Worm (Caenorhabditis elegans) whole organism, young adult: ENCODE results near the gene sdc-2.

Experiments used
- B0261.1 ChIP-seq: sonication (generic microtip); optimal IDR thresholded peaks from 2 replicates; lab custom pipeline; 2016; ENCODE audit warnings: mild to moderate bottlenecking, missing genetic modification characterization, moderate library complexity, missing compliant biosample characterization
- B0336.3 ChIP-seq: fragments of 200-800 bp; sonication (Bioruptor generic); IDR thresholded peaks from 2 replicates; pipeline ENCODE4 v1.3.6; 2022; ENCODE audit warnings: missing genetic modification characterization, missing compliant biosample characterization
- C06A6.2 ChIP-seq: fragments of 200-800 bp; sonication (Bioruptor generic); conservative IDR thresholded peaks from 2 replicates; pipeline ENCODE4 v1.3.6; 2022; ENCODE audit warnings: missing genetic modification characterization, missing compliant biosample characterization
- F10E7.11 ChIP-seq: sonication (generic microtip); optimal IDR thresholded peaks from 2 replicates; lab custom pipeline; 2017; ENCODE audit warnings: mild to moderate bottlenecking, missing genetic modification characterization, moderate library complexity, missing compliant biosample characterization
- F22D6.2 ChIP-seq: sonication (generic microtip); optimal IDR thresholded peaks from 2 replicates; lab custom pipeline; 2016; ENCODE audit warnings: mild to moderate bottlenecking, missing genetic modification characterization, missing compliant biosample characterization
- F33H1.4 ChIP-seq: fragments of 200-800 bp; sonication (Bioruptor generic); IDR thresholded peaks from 2 replicates; pipeline ENCODE4 v1.3.6; 2022; ENCODE audit warnings: missing genetic modification reagents, missing genetic modification characterization, missing compliant biosample characterization
- F49E8.2 ChIP-seq: sonication (generic microtip); optimal IDR thresholded peaks from 3 replicates; lab custom pipeline; 2017; ENCODE audit warnings: missing genetic modification characterization, mild to moderate bottlenecking, missing compliant biosample characterization, antibody characterized with exemption, moderate library complexity; ENCODE audit not compliant: insufficient read depth
- K12H6.12 ChIP-seq: fragments of 200-800 bp; sonication (Bioruptor generic); optimal IDR thresholded peaks from 2 replicates; lab custom pipeline; 2018; ENCODE audit warnings: mild to moderate bottlenecking, missing genetic modification characterization, missing compliant biosample characterization
- T26A5.8 ChIP-seq: sonication (generic microtip); optimal IDR thresholded peaks from 2 replicates; lab custom pipeline; 2016; ENCODE audit warnings: missing genetic modification characterization, missing compliant biosample characterization
- Y53F4B.3 ChIP-seq: fragments of 200-800 bp; sonication (Bioruptor generic); IDR thresholded peaks from 2 replicates; pipeline ENCODE4 v1.3.6; 2022; ENCODE audit warnings: missing genetic modification reagents, missing genetic modification characterization, missing compliant biosample characterization
- Y95B8A.8 ChIP-seq: fragments of 200-800 bp; sonication (Bioruptor generic); IDR thresholded peaks from 2 replicates; pipeline ENCODE4 v1.3.6; 2022; ENCODE audit warnings: missing genetic modification reagents, missing genetic modification characterization, missing compliant biosample characterization
- ZK185.1 ChIP-seq: sonication (generic microtip); optimal IDR thresholded peaks from 2 replicates; lab custom pipeline; 2016; ENCODE audit warnings: mild to moderate bottlenecking, missing genetic modification characterization, missing compliant biosample characterization; ENCODE audit not compliant: poor library complexity, severe bottlenecking
- akir-1 ChIP-seq: fragments of 200-800 bp; sonication (Bioruptor generic); optimal IDR thresholded peaks from 2 replicates; lab custom pipeline; 2018; ENCODE audit warnings: mild to moderate bottlenecking, missing genetic modification characterization, moderate library complexity, missing compliant biosample characterization
- aptf-3 ChIP-seq: fragments of 200-800 bp; sonication (Bioruptor generic); IDR thresholded peaks from 2 replicates; pipeline ENCODE4 v1.3.6; 2022; ENCODE audit warnings: missing genetic modification characterization, missing compliant biosample characterization
- attf-5 ChIP-seq: fragments of 200-800 bp; sonication (Bioruptor generic); optimal IDR thresholded peaks from 2 replicates; lab custom pipeline; 2018; ENCODE audit warnings: mild to moderate bottlenecking, missing genetic modification characterization, missing compliant biosample characterization
- ccch-3 ChIP-seq: fragments of 200-800 bp; sonication (Bioruptor generic); optimal IDR thresholded peaks from 2 replicates; lab custom pipeline; 2018; ENCODE audit warnings: mild to moderate bottlenecking, missing genetic modification characterization, missing compliant biosample characterization
- cebp-2 ChIP-seq: fragments of 200-800 bp; sonication (Bioruptor generic); IDR thresholded peaks from 2 replicates; pipeline ENCODE4 v1.3.6; 2022; ENCODE audit warnings: missing genetic modification characterization, missing compliant biosample characterization
- ceh-40 ChIP-seq: fragments of 200-800 bp; sonication (Bioruptor generic); IDR thresholded peaks from 2 replicates; pipeline ENCODE4 v1.3.6; 2022; ENCODE audit warnings: missing genetic modification characterization, missing compliant biosample characterization
- ceh-79 ChIP-seq: sonication (generic microtip); optimal IDR thresholded peaks from 2 replicates; lab custom pipeline; 2017; ENCODE audit warnings: mild to moderate bottlenecking, missing genetic modification characterization, missing compliant biosample characterization
- chd-7 ChIP-seq: sonication (generic microtip); optimal IDR thresholded peaks from 2 replicates; lab custom pipeline; 2016; ENCODE audit warnings: mild to moderate bottlenecking, missing genetic modification characterization, moderate library complexity, missing compliant biosample characterization
- dox-1 ChIP-seq: fragments of 200-800 bp; sonication (Bioruptor generic); IDR thresholded peaks from 2 replicates; pipeline ENCODE4 v1.3.6; 2022; ENCODE audit warnings: missing genetic modification reagents, missing genetic modification characterization, missing compliant biosample characterization
- dpff-1 ChIP-seq: sonication (generic microtip); optimal IDR thresholded peaks from 2 replicates; lab custom pipeline; 2017; ENCODE audit warnings: mild to moderate bottlenecking, missing genetic modification characterization, missing compliant biosample characterization
- egl-18 ChIP-seq: fragments of 200-800 bp; sonication (Bioruptor generic); IDR thresholded peaks from 2 replicates; pipeline ENCODE4 v1.3.6; 2022; ENCODE audit warnings: missing genetic modification reagents, missing genetic modification characterization, missing compliant biosample characterization
- fkh-3 ChIP-seq: sonication (generic microtip); optimal IDR thresholded peaks from 2 replicates; lab custom pipeline; 2016; ENCODE audit warnings: mild to moderate bottlenecking, missing genetic modification characterization, missing compliant biosample characterization
- hlh-12 ChIP-seq: sonication (generic microtip); optimal IDR thresholded peaks from 2 replicates; lab custom pipeline; 2016; ENCODE audit warnings: missing genetic modification characterization, missing compliant biosample characterization
- hlh-26 ChIP-seq: fragments of 200-800 bp; sonication (Bioruptor generic); conservative IDR thresholded peaks from 2 replicates; pipeline ENCODE4 v1.3.6; 2022; ENCODE audit warnings: missing genetic modification reagents, missing genetic modification characterization, missing compliant biosample characterization
- lag-1 ChIP-seq: fragments of 200-800 bp; sonication (Bioruptor generic); IDR thresholded peaks from 2 replicates; pipeline ENCODE4 v1.3.6; 2022; ENCODE audit warnings: missing genetic modification reagents, missing genetic modification characterization, missing compliant biosample characterization
- let-526 ChIP-seq: fragments of 200-800 bp; sonication (Bioruptor generic); IDR thresholded peaks from 2 replicates; pipeline ENCODE4 v1.3.6; 2022; ENCODE audit warnings: missing genetic modification reagents, missing genetic modification characterization, missing compliant biosample characterization
- lin-35 ChIP-seq, 3 experiments: fragments of 150-350 bp in 2 of 3; sonication (generic microtip) in 1 of 3; optimal IDR thresholded peaks; 2 replicates each; lab custom pipeline; 2014 to 2018; ENCODE audit warnings: missing biosample characterization in 3 of 3, missing genetic modification characterization in 3 of 3, missing genetic modification reagents in 3 of 3
- lin-40 ChIP-seq: sonication (generic microtip); optimal IDR thresholded peaks from 2 replicates; lab custom pipeline; 2016; ENCODE audit warnings: missing genetic modification characterization, mild to moderate bottlenecking, missing compliant biosample characterization, missing genotype, missing genetic modification reagents
- lir-1 ChIP-seq: fragments of 200-800 bp; sonication (Bioruptor generic); conservative IDR thresholded peaks from 2 replicates; pipeline ENCODE4 v1.3.6; 2022; ENCODE audit warnings: missing genetic modification reagents, missing genetic modification characterization, missing compliant biosample characterization
- lsy-27 ChIP-seq: sonication (generic microtip); optimal IDR thresholded peaks from 2 replicates; lab custom pipeline; 2017; ENCODE audit warnings: missing genetic modification characterization, mild to moderate bottlenecking, missing compliant biosample characterization, antibody characterized with exemption, missing genotype, borderline replicate concordance; ENCODE audit not compliant: insufficient read depth
- madf-6 ChIP-seq: fragments of 200-800 bp; sonication (Bioruptor generic); IDR thresholded peaks from 2 replicates; pipeline ENCODE4 v1.3.6; 2022; ENCODE audit warnings: missing genetic modification reagents, missing genetic modification characterization, missing compliant biosample characterization
- mxl-1 ChIP-seq: sonication (generic microtip); optimal IDR thresholded peaks from 2 replicates; lab custom pipeline; 2016; ENCODE audit warnings: missing genetic modification characterization, missing compliant biosample characterization
- nfya-2 ChIP-seq: fragments of 200-800 bp; sonication (Bioruptor generic); IDR thresholded peaks from 2 replicates; pipeline ENCODE4 v1.3.6; 2022; ENCODE audit warnings: missing genetic modification reagents, missing genetic modification characterization, missing compliant biosample characterization
- nfyb-1 ChIP-seq: fragments of 200-800 bp; sonication (Bioruptor generic); IDR thresholded peaks from 2 replicates; pipeline ENCODE4 v1.3.6; 2022; ENCODE audit warnings: missing genetic modification reagents, missing genetic modification characterization, missing compliant biosample characterization
- nhr-120 ChIP-seq: fragments of 200-800 bp; sonication (Bioruptor generic); IDR thresholded peaks from 2 replicates; pipeline ENCODE4 v1.3.6; 2022; ENCODE audit warnings: missing genetic modification characterization, missing compliant biosample characterization
- nhr-90 ChIP-seq: sonication (generic microtip); optimal IDR thresholded peaks from 2 replicates; lab custom pipeline; 2016; ENCODE audit warnings: missing genotype, mild to moderate bottlenecking, missing genetic modification characterization, missing compliant biosample characterization
- pha-4 ChIP-seq: fragments of 150-350 bp; sonication (generic microtip); optimal IDR thresholded peaks from 2 replicates; lab custom pipeline; 2014; ENCODE audit warnings: missing biosample characterization, missing genetic modification reagents, missing genetic modification characterization
- rcor-1 ChIP-seq: fragments of 200-800 bp; sonication (Bioruptor generic); IDR thresholded peaks from 2 replicates; pipeline ENCODE4 v1.3.6; 2022; ENCODE audit warnings: missing genetic modification reagents, missing genetic modification characterization, missing compliant biosample characterization
- rec-8 ChIP-seq, 2 experiments: sonication (generic microtip); optimal IDR thresholded peaks; 2 replicates each; lab custom pipeline; 2016; ENCODE audit warnings: mild to moderate bottlenecking in 2 of 2, missing genetic modification characterization in 2 of 2, missing genetic modification reagents in 2 of 2, missing genotype in 2 of 2, missing biosample characterization in 1 of 2, missing compliant biosample characterization in 1 of 2, moderate library complexity in 1 of 2
- repo-1 ChIP-seq: sonication (generic microtip); optimal IDR thresholded peaks from 2 replicates; lab custom pipeline; 2017; ENCODE audit warnings: mild to moderate bottlenecking, missing genetic modification characterization, missing compliant biosample characterization
- rpc-1 ChIP-seq, 2 experiments: fragments of 150-350 bp in 1 of 2; sonication (generic microtip) in 1 of 2; optimal IDR thresholded peaks; 2 replicates each; lab custom pipeline; 2014 to 2018; ENCODE audit warnings: missing biosample characterization in 1 of 2, missing genetic modification characterization in 1 of 2, missing genetic modification reagents in 1 of 2, missing genotype in 1 of 2
- snpc-3.4 ChIP-seq: sonication (generic microtip); optimal IDR thresholded peaks from 2 replicates; lab custom pipeline; 2017; ENCODE audit warnings: missing genetic modification characterization, mild to moderate bottlenecking, missing compliant biosample characterization, antibody characterized with exemption, moderate library complexity, missing genotype, missing genetic modification reagents
- tbp1 ChIP-seq: fragments of 200-800 bp; sonication (Bioruptor generic); optimal IDR thresholded peaks from 2 replicates; lab custom pipeline; 2018; ENCODE audit warnings: mild to moderate bottlenecking, missing genetic modification characterization, missing compliant biosample characterization
- zim-3 ChIP-seq: sonication (generic microtip); optimal IDR thresholded peaks from 2 replicates; lab custom pipeline; 2017; ENCODE audit warnings: mild to moderate bottlenecking, missing genetic modification characterization, moderate library complexity, missing compliant biosample characterization
- ztf-22 ChIP-seq: fragments of 200-800 bp; sonication (Bioruptor generic); optimal IDR thresholded peaks from 2 replicates; lab custom pipeline; 2018; ENCODE audit warnings: mild to moderate bottlenecking, missing genetic modification characterization, moderate library complexity, missing compliant biosample characterization
- ztf-28 ChIP-seq: fragments of 200-800 bp; sonication (Bioruptor generic); IDR thresholded peaks from 2 replicates; pipeline ENCODE4 v1.3.6; 2022; ENCODE audit warnings: missing genetic modification reagents, missing genetic modification characterization, missing compliant biosample characterization

Gene sdc-2

DNA sequence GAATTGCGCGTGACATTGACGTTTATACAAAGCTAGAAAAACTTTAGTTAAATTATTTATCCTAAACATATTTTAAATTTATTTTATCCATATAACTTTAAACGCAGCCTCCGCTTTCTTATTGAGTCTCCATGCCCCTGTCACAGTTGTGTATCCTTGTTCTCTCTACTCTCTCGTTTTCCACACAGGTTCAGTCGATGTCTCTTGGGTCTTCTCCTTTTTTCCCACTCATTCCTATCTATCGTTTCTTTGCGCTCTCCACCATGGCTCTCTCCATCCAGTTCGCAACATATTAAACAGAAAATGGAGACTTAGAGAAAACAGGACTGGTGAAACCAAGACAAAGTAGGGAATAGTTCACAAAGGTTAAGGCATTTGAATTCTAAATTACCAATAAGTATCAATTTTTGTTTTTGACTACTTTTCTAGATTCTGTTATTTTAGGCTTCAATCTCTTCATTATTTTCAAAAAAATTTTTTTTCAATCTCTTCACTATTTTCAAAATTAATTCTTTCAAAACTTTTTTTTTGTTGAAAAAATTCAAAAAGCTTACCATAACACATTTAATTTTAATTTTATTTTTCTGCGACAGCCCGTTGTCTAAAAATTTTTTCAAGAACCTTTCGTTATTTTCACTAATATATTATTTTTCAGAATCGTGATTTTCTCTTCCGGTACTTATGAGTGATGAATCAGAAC lies at the start of gene sdc-2:
TSS of gene sdc-2 (plus strand) at position 650 of the 700 bp plus-strand sequence.
- TF ChIP-seq rec-8 (tag; optimal IDR thresholded peaks at IDR 0.05; lab: Kevin White, UChicago) (no peak), akir-1 (GFP tag; lab: Kevin White, UChicago) (peak; percentile 11), lag-1 (GFP tag; lab: Robert Waterston, UW) (no peak), T26A5.8 (tag; lab: Kevin White, UChicago) (no peak), snpc-3.4 (tag; lab: Kevin White, UChicago) (no peak), attf-5 (GFP tag; lab: Kevin White, UChicago) (peak; percentile 20), hlh-26 (GFP tag; lab: Robert Waterston, UW) (no peak), F49E8.2 (tag; lab: Kevin White, UChicago) (no peak), mxl-1 (tag; lab: Kevin White, UChicago) (no peak), lin-35 (GFP tag; optimal IDR thresholded peaks at IDR 0.05; lab: Kevin White, UChicago) (peak in 1 of 3 experiments; percentile 83), repo-1 (tag; lab: Kevin White, UChicago) (peak; percentile 63), ztf-22 (GFP tag; lab: Kevin White, UChicago) (no peak), hlh-12 (no peak), nfya-2 (GFP tag; lab: Robert Waterston, UW) (no peak), B0336.3 (GFP tag; lab: Robert Waterston, UW) (peak; percentile 66), egl-18 (no peak), tbp1 (GFP tag; lab: Kevin White, UChicago) (peak; percentile 64), K12H6.12 (peak; percentile 37), dpff-1 (tag; lab: Kevin White, UChicago) (no peak), fkh-3 (no peak), lsy-27 (tag; lab: Kevin White, UChicago) (no peak), nfyb-1 (GFP tag; lab: Robert Waterston, UW) (peak; percentile 61; the same call in 1 of the 2 replicates), Y95B8A.8 (GFP tag; lab: Robert Waterston, UW) (no peak), F33H1.4 (no peak), cebp-2 (no peak), ccch-3 (GFP tag; lab: Kevin White, UChicago) (no peak), chd-7 (no peak), C06A6.2 (GFP tag; lab: Robert Waterston, UW) (no peak), pha-4 (tag; lab: Kevin White, UChicago) (no peak), rcor-1 (GFP tag; lab: Robert Waterston, UW) (peak; percentile 73), B0261.1 (tag; lab: Kevin White, UChicago) (peak; percentile 22), ceh-40 (no peak), aptf-3 (GFP tag; lab: Robert Waterston, UW) (no peak), ztf-28 (GFP tag; lab: Robert Waterston, UW) (no peak), let-526 (no peak), Y53F4B.3 (no peak), rpc-1 (optimal IDR thresholded peaks at IDR 0.05; lab: Kevin White, UChicago) (no peak), rpc-1 (tag; optimal IDR thresholded peaks at IDR 0.05; lab: Kevin White, UChicago) (no peak), lir-1 (GFP tag; lab: Robert Waterston, UW) (0 out of 2 replicates have a peak, but pooled peaks have one; percentile 18), nhr-90 (tag; lab: Kevin White, UChicago) (no peak), F10E7.11 (no peak), dox-1 (GFP tag; lab: Robert Waterston, UW) (peak; percentile 86), ceh-79 (tag; lab: Kevin White, UChicago) (no peak), nhr-120 (GFP tag; lab: Robert Waterston, UW) (no peak), F22D6.2 (tag; lab: Kevin White, UChicago) (no peak), zim-3 (no peak), lin-40 (tag; lab: Kevin White, UChicago) (peak; percentile 91), madf-6 (GFP tag; lab: Robert Waterston, UW) (no peak), ZK185.1 (peak; percentile 65)
